Worm (Caenorhabditis elegans): ENCODE data around the gene ogdh-1.

ce11 chrIV:4652365-4652844, 51.4 kb downstream of the ogdh-1 start, which contains the start of gene F29B9.5:
- TF ChIP-seq T22C8.4 (GFP tag; IDR thresholded peaks at IDR 0.05) (no peak), flt-1 (GFP tag; IDR thresholded peaks at IDR 0.05) (no peak), klf-2 (GFP tag; conservative IDR thresholded peaks at IDR 0.05) (no peak), tab-1 (GFP tag; IDR thresholded peaks at IDR 0.05) (no peak), ref-1 (GFP tag; conservative IDR thresholded peaks at IDR 0.05) (no peak), med-1 (GFP tag; optimal IDR thresholded peaks at IDR 0.05; ENCODE audit: insufficient read depth) (no peak), cog-1 (tag; optimal IDR thresholded peaks at IDR 0.05) (no peak), ztf-23 (GFP tag; IDR thresholded peaks at IDR 0.05) (no peak), ztf-29 (GFP tag; IDR thresholded peaks at IDR 0.05) (no peak)
